Fruit fly (Drosophila melanogaster) whole organism: ENCODE results near the gene usp.

Source experiments
- CG8478 ChIP-seq: fragments of >200 bp; optimal IDR thresholded peaks from 2 replicates; lab custom pipeline; 2018; ENCODE audit warnings: inconsistent platforms
- Dll ChIP-seq: fragments of >200 bp; optimal IDR thresholded peaks from 2 replicates; lab custom pipeline; 2017
- pan ChIP-seq: fragments of >200 bp; optimal IDR thresholded peaks from 2 replicates; lab custom pipeline; 2017
- psq ChIP-seq: fragments of >200 bp; optimal IDR thresholded peaks from 2 replicates; lab custom pipeline; 2017
- usp ChIP-seq: fragments of >200 bp; optimal IDR thresholded peaks from 2 replicates; lab custom pipeline; 2017; ENCODE audit warnings: missing biosample characterization, missing genetic modification characterization, mixed read lengths

- TF ChIP-seq CG8478 (lab: Kevin White, UChicago) (no peak), pan (no peak), Dll (no peak), usp (GFP tag; lab: Kevin White, UChicago) (no peak), psq (lab: Kevin White, UChicago) (no peak)
Observed at dm6 chrX:2089812-2090211, 47.7 kb upstream of the usp start.
